Fruit fly (Drosophila melanogaster) whole organism, embryonic: ENCODE measurements around the gene CG5928.

ENCODE experiments used
- B-H2 ChIP-seq: fragments of 200-800 bp; sonication (Bioruptor generic); optimal IDR thresholded peaks from 2 replicates; lab custom pipeline; 2018; ENCODE audit warnings: missing biosample characterization, mild to moderate bottlenecking, missing genetic modification characterization
- CG10959 ChIP-seq: fragments of 200-800 bp; sonication (Bioruptor generic); IDR thresholded peaks from 2 replicates; pipeline ENCODE4 v1.3.6; 2022; ENCODE audit warnings: missing biosample characterization, missing genetic modification characterization
- CG11504 ChIP-seq: fragments of 200-800 bp; sonication (Bioruptor generic); optimal IDR thresholded peaks from 3 replicates; lab custom pipeline; 2019; ENCODE audit warnings: missing biosample characterization, mild to moderate bottlenecking, missing genetic modification characterization, moderate library complexity
- CG12104 ChIP-seq: fragments of 200-800 bp; sonication (Bioruptor generic); optimal IDR thresholded peaks from 3 replicates; lab custom pipeline; 2016; ENCODE audit warnings: missing biosample characterization, missing genetic modification characterization
- CG12744 ChIP-seq: fragments of 200-800 bp; sonication (Bioruptor generic); optimal IDR thresholded peaks from 2 replicates; lab custom pipeline; 2016; ENCODE audit warnings: missing biosample characterization, missing genetic modification characterization
- CG15073 ChIP-seq: fragments of 200-800 bp; sonication (Bioruptor generic); optimal IDR thresholded peaks from 2 replicates; lab custom pipeline; 2016; ENCODE audit warnings: missing biosample characterization, missing genetic modification characterization
- CG16813 ChIP-seq: fragments of 200-800 bp; sonication (Bioruptor generic); IDR thresholded peaks from 3 replicates; pipeline ENCODE4 v1.3.6; 2022; ENCODE audit warnings: missing biosample characterization, missing genetic modification characterization; ENCODE audit not compliant: partially characterized antibody
- CG2116 ChIP-seq: fragments of 200-800 bp; sonication (Bioruptor generic); optimal IDR thresholded peaks from 3 replicates; lab custom pipeline; 2018; ENCODE audit warnings: missing biosample characterization, mild to moderate bottlenecking, missing genetic modification characterization
- CG31388 ChIP-seq: fragments of 200-800 bp; sonication (Bioruptor generic); optimal IDR thresholded peaks from 2 replicates; lab custom pipeline; 2016; ENCODE audit warnings: missing biosample characterization, missing genetic modification characterization
- CG34224 ChIP-seq: fragments of 200-800 bp; sonication (Bioruptor generic); IDR thresholded peaks from 3 replicates; pipeline ENCODE4 v1.3.6; 2022; ENCODE audit warnings: missing biosample characterization, missing genetic modification characterization; ENCODE audit not compliant: partially characterized antibody
- CG4282 ChIP-seq: fragments of 200-800 bp; sonication (Bioruptor generic); optimal IDR thresholded peaks from 2 replicates; lab custom pipeline; 2016; ENCODE audit warnings: missing biosample characterization, missing genetic modification characterization
- CG4424 ChIP-seq: fragments of 200-800 bp; sonication (Bioruptor generic); optimal IDR thresholded peaks from 3 replicates; lab custom pipeline; 2016; ENCODE audit warnings: missing biosample characterization, missing genetic modification characterization
- CG6791 ChIP-seq: fragments of 200-800 bp; sonication (Bioruptor generic); IDR thresholded peaks from 3 replicates; pipeline ENCODE4 v1.3.6; 2022; ENCODE audit warnings: missing biosample characterization, missing genetic modification characterization; ENCODE audit not compliant: partially characterized antibody
- CG8765 ChIP-seq: fragments of 200-800 bp; sonication (Bioruptor generic); IDR thresholded peaks from 2 replicates; pipeline ENCODE4 v1.3.6; 2022; ENCODE audit warnings: missing biosample characterization, missing genetic modification characterization
- D19B ChIP-seq: fragments of 200-800 bp; sonication (Bioruptor generic); optimal IDR thresholded peaks from 2 replicates; lab custom pipeline; 2017; ENCODE audit warnings: missing biosample characterization, mild to moderate bottlenecking, missing genetic modification characterization
- Dfd ChIP-seq, 2 experiments: fragments of >200 bp; optimal IDR thresholded peaks; 2 replicates each; lab custom pipeline; 2017; ENCODE audit warnings: missing biosample characterization in 2 of 2, missing genetic modification characterization in 2 of 2
- Elba2 ChIP-seq: fragments of 200-800 bp; sonication (Bioruptor generic); optimal IDR thresholded peaks from 3 replicates; lab custom pipeline; 2016; ENCODE audit warnings: missing biosample characterization, missing genetic modification characterization
- Hr39 ChIP-seq: fragments of >200 bp; optimal IDR thresholded peaks from 2 replicates; lab custom pipeline; 2017
- Max ChIP-seq: fragments of 200-800 bp; sonication (Bioruptor generic); optimal IDR thresholded peaks from 2 replicates; lab custom pipeline; 2016; ENCODE audit warnings: missing biosample characterization, mild to moderate bottlenecking, missing genetic modification characterization
- Med ChIP-seq: fragments of 200-800 bp; sonication (Bioruptor generic); peaks from one replicate; lab custom pipeline; 2016; ENCODE audit warnings: missing biosample characterization, missing genetic modification characterization, mild to moderate bottlenecking, inconsistent platforms, moderate library complexity
- Mes4 ChIP-seq: fragments of 200-800 bp; sonication (Bioruptor generic); optimal IDR thresholded peaks from 2 replicates; lab custom pipeline; 2016; ENCODE audit warnings: missing biosample characterization, missing genetic modification characterization
- Opbp ChIP-seq: fragments of 200-800 bp; sonication (Bioruptor generic); IDR thresholded peaks from 3 replicates; pipeline ENCODE4 v1.3.6; 2022; ENCODE audit warnings: missing biosample characterization, missing genetic modification characterization; ENCODE audit not compliant: partially characterized antibody
- Sin3A ChIP-seq: fragments of >200 bp; optimal IDR thresholded peaks from 2 replicates; lab custom pipeline; 2018
- Sox100B ChIP-seq: fragments of 200-800 bp; sonication (Bioruptor generic); optimal IDR thresholded peaks from 3 replicates; lab custom pipeline; 2018; ENCODE audit warnings: missing biosample characterization, mild to moderate bottlenecking, missing genetic modification characterization
- Sry-β ChIP-seq: fragments of 200-800 bp; sonication (Bioruptor generic); optimal IDR thresholded peaks from 2 replicates; lab custom pipeline; 2018; ENCODE audit warnings: missing biosample characterization, mild to moderate bottlenecking, missing genetic modification characterization, moderate library complexity
- Xrp1 ChIP-seq: fragments of 200-800 bp; sonication (Bioruptor generic); IDR thresholded peaks from 2 replicates; pipeline ENCODE4 v1.3.6; 2022; ENCODE audit warnings: missing biosample characterization, missing genetic modification characterization
- YL-1 ChIP-seq: fragments of 200-800 bp; sonication (Bioruptor generic); optimal IDR thresholded peaks from 3 replicates; lab custom pipeline; 2017; ENCODE audit warnings: missing biosample characterization, mild to moderate bottlenecking, missing genetic modification characterization
- abd-A ChIP-seq: fragments of 200-800 bp; sonication (Bioruptor generic); optimal IDR thresholded peaks from 3 replicates; lab custom pipeline; 2019; ENCODE audit warnings: missing biosample characterization, mild to moderate bottlenecking, missing genetic modification characterization, moderate library complexity
- amos ChIP-seq: fragments of 200-800 bp; sonication (Bioruptor generic); IDR thresholded peaks from 2 replicates; pipeline ENCODE4 v1.3.6; 2022; ENCODE audit warnings: missing biosample characterization, missing genetic modification characterization; ENCODE audit not compliant: partially characterized antibody
- dm ChIP-seq: fragments of 200-800 bp; sonication (Bioruptor generic); optimal IDR thresholded peaks from 3 replicates; lab custom pipeline; 2016; ENCODE audit warnings: missing biosample characterization, missing genetic modification characterization
- fd96Cb ChIP-seq: fragments of 200-800 bp; sonication (Bioruptor generic); optimal IDR thresholded peaks from 2 replicates; lab custom pipeline; 2018; ENCODE audit warnings: missing biosample characterization, mild to moderate bottlenecking, missing genetic modification characterization, moderate library complexity
- fru ChIP-seq: fragments of >200 bp; optimal IDR thresholded peaks from 2 replicates; lab custom pipeline; 2017
- fu2 ChIP-seq: fragments of 200-800 bp; sonication (Bioruptor generic); optimal IDR thresholded peaks from 2 replicates; lab custom pipeline; 2016; ENCODE audit warnings: missing biosample characterization, missing genetic modification characterization
- lbe ChIP-seq: fragments of 200-800 bp; sonication (Bioruptor generic); optimal IDR thresholded peaks from 2 replicates; lab custom pipeline; 2016; ENCODE audit warnings: missing biosample characterization, mild to moderate bottlenecking, missing genetic modification characterization
- lola ChIP-seq, 3 experiments: fragments of >200 bp in 2 of 3; fragments of 200-800 bp in 1 of 3; sonication (Bioruptor generic) in 1 of 3; optimal IDR thresholded peaks; 2 replicates each; lab custom pipeline; 2017 to 2019; ENCODE audit warnings: missing biosample characterization in 3 of 3, missing genetic modification characterization in 3 of 3, mild to moderate bottlenecking in 1 of 3, moderate library complexity in 1 of 3
- nerfin-1 ChIP-seq: fragments of 200-800 bp; sonication (Bioruptor generic); optimal IDR thresholded peaks from 3 replicates; lab custom pipeline; 2019; ENCODE audit warnings: missing biosample characterization, mild to moderate bottlenecking, missing genetic modification characterization, moderate library complexity
- nom ChIP-seq: fragments of 200-800 bp; sonication (Bioruptor generic); optimal IDR thresholded peaks from 2 replicates; lab custom pipeline; 2017; ENCODE audit warnings: missing biosample characterization, missing genetic modification characterization, mild to moderate bottlenecking, moderate library complexity, missing genetic modification reagents
- odd ChIP-seq: fragments of 200-800 bp; sonication (Bioruptor generic); optimal IDR thresholded peaks from 2 replicates; lab custom pipeline; 2017; ENCODE audit warnings: missing biosample characterization, mild to moderate bottlenecking, missing genetic modification characterization
- pb ChIP-seq: fragments of 200-800 bp; sonication (Bioruptor generic); optimal IDR thresholded peaks from 3 replicates; lab custom pipeline; 2016; ENCODE audit warnings: missing biosample characterization, missing genetic modification characterization
- sens ChIP-seq: fragments of 200-800 bp; sonication (Bioruptor generic); peaks from one replicate; lab custom pipeline; 2016; ENCODE audit warnings: missing biosample characterization, missing genetic modification characterization
- tup ChIP-seq: fragments of 200-800 bp; sonication (Bioruptor generic); optimal IDR thresholded peaks from 2 replicates; lab custom pipeline; 2016; ENCODE audit warnings: missing biosample characterization, mild to moderate bottlenecking, missing genetic modification characterization, moderate library complexity
- usp ChIP-seq: fragments of >200 bp; optimal IDR thresholded peaks from 2 replicates; lab custom pipeline; 2017; ENCODE audit warnings: missing biosample characterization, missing genetic modification characterization
- zfh1 ChIP-seq: fragments of 200-800 bp; sonication (Bioruptor generic); IDR thresholded peaks from 3 replicates; pipeline ENCODE4 v1.3.6; 2022; ENCODE audit warnings: missing biosample characterization, missing genetic modification characterization

The CG5928 gene

dm6 chrX:6029015-6029414 lies 38.7 kb upstream of the CG5928 start (continued):
- TF ChIP-seq CG4282 (GFP tag; lab: Kevin White, UChicago): no peak
- no peak for TF ChIP-seq lola (GFP tag; optimal IDR thresholded peaks at IDR 0.05; lab: Kevin White, UChicago)
- no peak for TF ChIP-seq fd96Cb (tag; lab: Kevin White, UChicago)
- no peak for TF ChIP-seq CG34224
- TF ChIP-seq CG11504 (tag; lab: Kevin White, UChicago): no peak
- TF ChIP-seq CG12744: no peak
- no peak for TF ChIP-seq dm (GFP tag; lab: Kevin White, UChicago)
- TF ChIP-seq fu2 (GFP tag; lab: Kevin White, UChicago): no peak
- TF ChIP-seq fru: no peak
- no peak for TF ChIP-seq CG4424 (GFP tag; lab: Kevin White, UChicago)
- no peak for TF ChIP-seq Max (GFP tag; lab: Kevin White, UChicago)
- no peak for TF ChIP-seq Dfd (GFP tag; optimal IDR thresholded peaks at IDR 0.05; lab: Kevin White, UChicago)
- peak; percentile 49 for TF ChIP-seq abd-A (tag; lab: Kevin White, UChicago)
- no peak for TF ChIP-seq D19B (GFP tag; lab: Kevin White, UChicago)
- TF ChIP-seq pb: no peak
- TF ChIP-seq YL-1 (GFP tag; lab: Kevin White, UChicago): no peak
- no peak for TF ChIP-seq Elba2 (GFP tag; lab: Kevin White, UChicago)

dm6 chrX:6030010-6030409 lies 37.7 kb upstream of the CG5928 start:
- TF ChIP-seq Xrp1 (GFP tag; lab: Robert Waterston, UW) (peak; percentile 9; the same call in 1 of the 2 replicates), usp (GFP tag; lab: Kevin White, UChicago) (no peak), Mes4 (GFP tag; lab: Kevin White, UChicago) (no peak), tup (GFP tag; lab: Kevin White, UChicago) (no peak), odd (GFP tag; lab: Kevin White, UChicago) (no peak), CG2116 (GFP tag; lab: Kevin White, UChicago) (no peak), CG31388 (GFP tag; lab: Kevin White, UChicago) (no peak), nom (GFP tag; lab: Kevin White, UChicago) (no peak), Sry-β (GFP tag; lab: Kevin White, UChicago) (no peak), Sox100B (GFP tag; lab: Kevin White, UChicago) (no peak), sens (GFP tag; lab: Kevin White, UChicago) (peak; percentile 43), lbe (GFP tag; lab: Kevin White, UChicago) (peak; percentile 18), nerfin-1 (tag; lab: Kevin White, UChicago) (no peak), CG8765 (GFP tag; lab: Robert Waterston, UW) (no peak), CG12104 (GFP tag; lab: Kevin White, UChicago) (no peak), CG10959 (GFP tag; lab: Robert Waterston, UW) (0 out of 2 replicates have a peak, but pooled peaks have one; percentile 21), CG6791 (GFP tag; lab: Robert Waterston, UW) (no peak), zfh1 (0 out of 3 replicates have a peak, but pooled peaks have one; percentile 27), Sin3A (lab: Kevin White, UChicago) (no peak), Hr39 (lab: Kevin White, UChicago) (no peak), CG16813 (GFP tag; lab: Robert Waterston, UW) (no peak), Med (GFP tag; lab: Kevin White, UChicago) (peak; percentile 60), amos (GFP tag; lab: Robert Waterston, UW) (no peak), Opbp (GFP tag; lab: Robert Waterston, UW) (no peak), B-H2 (no peak), CG15073 (no peak)
